Worm (Caenorhabditis elegans): ENCODE results near the gene T18D3.1.

T18D3.1 gene

ce11 chrX:12467660-12468111 lies 13.1 kb downstream of the T18D3.1 start, which contains the start of gene myo-2:
Gene myo-2, plus strand, starts transcription at chrX:12468061.
- no peak for TF ChIP-seq rpc-1 (optimal IDR thresholded peaks at IDR 0.05)
- TF ChIP-seq rpc-1 (tag; optimal IDR thresholded peaks at IDR 0.05): no peak
- peak; percentile 60 for TF ChIP-seq zfh-2 (GFP tag; conservative IDR thresholded peaks at IDR 0.05)

DNA sequence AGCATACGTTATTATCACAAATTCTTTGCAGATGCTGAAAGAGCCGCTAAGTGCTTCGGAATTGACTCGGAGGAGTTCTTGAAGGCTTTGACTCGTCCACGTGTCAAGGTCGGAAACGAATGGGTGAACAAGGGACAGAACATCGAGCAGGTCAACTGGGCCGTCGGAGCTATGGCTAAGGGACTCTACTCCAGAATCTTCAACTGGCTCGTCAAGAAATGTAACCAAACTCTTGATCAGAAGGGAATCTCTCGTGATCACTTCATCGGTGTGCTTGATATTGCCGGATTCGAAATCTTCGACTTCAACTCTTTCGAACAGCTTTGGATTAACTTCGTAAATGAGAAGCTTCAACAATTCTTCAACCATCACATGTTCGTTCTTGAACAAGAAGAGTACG lies 15.3 kb downstream of the T18D3.1 start:
- TF ChIP-seq F23B12.7 (tag; optimal IDR thresholded peaks at IDR 0.05; ENCODE audit: insufficient read depth) (no peak), aptf-3 (GFP tag; IDR thresholded peaks at IDR 0.05) (no peak), ztf-25 (GFP tag; IDR thresholded peaks at IDR 0.05) (no peak), bed-1 (GFP tag; IDR thresholded peaks at IDR 0.05) (no peak), Y53G8AR.9 (GFP tag; conservative IDR thresholded peaks at IDR 0.05) (no peak), snpc-1.3 (tag; optimal IDR thresholded peaks at IDR 0.05; ENCODE audit: insufficient read depth) (no peak), rpc-1 (optimal IDR thresholded peaks at IDR 0.05) (no peak), rpc-1 (tag; optimal IDR thresholded peaks at IDR 0.05) (no peak), F57A8.1 (GFP tag; optimal IDR thresholded peaks at IDR 0.05) (no peak), hmg-1.2 (GFP tag; IDR thresholded peaks at IDR 0.05) (no peak), F37B4.10 (GFP tag; IDR thresholded peaks at IDR 0.05) (no peak), somi-1 (GFP tag; optimal IDR thresholded peaks at IDR 0.05) (no peak), ceh-40 (GFP tag; IDR thresholded peaks at IDR 0.05) (no peak), B0336.3 (GFP tag; IDR thresholded peaks at IDR 0.05) (no peak), ztf-26 (tag; optimal IDR thresholded peaks at IDR 0.05) (no peak), Y95B8A.8 (GFP tag; IDR thresholded peaks at IDR 0.05) (no peak), Y53F4B.3 (GFP tag; IDR thresholded peaks at IDR 0.05) (no peak), Y56A3A.18 (GFP tag; IDR thresholded peaks at IDR 0.05) (no peak), madf-10 (tag; optimal IDR thresholded peaks at IDR 0.05) (no peak), madf-3 (GFP tag; IDR thresholded peaks at IDR 0.05) (no peak)

DNA sequence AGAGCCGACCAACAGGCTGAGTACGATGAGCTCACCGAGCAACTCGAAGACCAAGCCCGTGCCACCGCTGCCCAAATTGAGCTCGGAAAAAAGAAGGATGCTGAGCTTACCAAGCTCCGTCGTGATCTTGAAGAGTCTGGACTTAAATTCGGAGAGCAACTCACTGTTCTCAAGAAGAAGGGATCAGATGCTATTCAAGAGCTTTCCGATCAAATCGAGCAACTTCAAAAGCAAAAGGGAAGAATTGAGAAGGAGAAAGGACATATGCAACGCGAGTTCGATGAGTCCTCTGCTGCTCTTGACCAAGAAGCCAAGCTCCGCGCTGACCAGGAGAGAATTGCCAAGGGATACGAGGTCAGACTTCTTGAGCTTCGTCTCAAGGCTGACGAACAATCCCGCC lies 17.7 kb downstream of the T18D3.1 start:
- no peak for TF ChIP-seq ztf-22 (GFP tag; optimal IDR thresholded peaks at IDR 0.05)
- no peak for TF ChIP-seq sdz-38 (tag; optimal IDR thresholded peaks at IDR 0.05)
- no peak for TF ChIP-seq C17E4.6 (GFP tag; IDR thresholded peaks at IDR 0.05)
- TF ChIP-seq pha-4 (tag; optimal IDR thresholded peaks at IDR 0.05): no peak
- no peak for TF ChIP-seq attf-3 (GFP tag; conservative IDR thresholded peaks at IDR 0.05)
- no peak for TF ChIP-seq sptf-2 (GFP tag; optimal IDR thresholded peaks at IDR 0.05)
- no peak for TF ChIP-seq bed-2 (GFP tag; IDR thresholded peaks at IDR 0.05)

- no peak for TF ChIP-seq attf-6 (GFP tag; IDR thresholded peaks at IDR 0.05)
- TF ChIP-seq fkh-3 (tag; optimal IDR thresholded peaks at IDR 0.05): no peak
- TF ChIP-seq athp-1 (tag; optimal IDR thresholded peaks at IDR 0.05): no peak
- no peak for TF ChIP-seq ztf-6 (GFP tag; IDR thresholded peaks at IDR 0.05)
- TF ChIP-seq snpc-3.4 (tag; optimal IDR thresholded peaks at IDR 0.05): no peak
- no peak for TF ChIP-seq ama-1 (optimal IDR thresholded peaks at IDR 0.05)
- TF ChIP-seq ama-1 (GFP tag; optimal IDR thresholded peaks at IDR 0.05): no peak
- no peak for TF ChIP-seq madf-6 (GFP tag; IDR thresholded peaks at IDR 0.05)
- TF ChIP-seq somi-1 (GFP tag; optimal IDR thresholded peaks at IDR 0.05): no peak
Observed at ce11 chrX:12476412-12476811, 21.9 kb downstream of the T18D3.1 start.
